Worm (Caenorhabditis elegans) whole organism, L4 larva: ENCODE measurements around the gene egl-8.

Experiments used
- T26A8.4 ChIP-seq: fragments of 200-800 bp; sonication (Bioruptor generic); IDR thresholded peaks from 2 replicates; pipeline ENCODE4 v1.3.6; 2022; ENCODE audit warnings: missing genetic modification characterization, missing compliant biosample characterization
- ZK546.5 ChIP-seq, 2 experiments: sonication (generic microtip); optimal IDR thresholded peaks; 2 replicates each; lab custom pipeline; 2017; ENCODE audit warnings: missing biosample characterization in 2 of 2, missing genetic modification characterization in 2 of 2
- ceh-82 ChIP-seq: sonication (generic microtip); optimal IDR thresholded peaks from 2 replicates; lab custom pipeline; 2017; ENCODE audit warnings: missing biosample characterization, missing genetic modification characterization
- gei-8 ChIP-seq: fragments of 200-800 bp; sonication (Bioruptor generic); optimal IDR thresholded peaks from 2 replicates; lab custom pipeline; 2018; ENCODE audit warnings: mild to moderate bottlenecking, missing genetic modification characterization, missing compliant biosample characterization
- hlh-11 ChIP-seq: fragments of 200-800 bp; sonication (Bioruptor generic); optimal IDR thresholded peaks from 2 replicates; lab custom pipeline; 2018; ENCODE audit warnings: mild to moderate bottlenecking, missing genetic modification characterization, missing compliant biosample characterization
- lsy-2 ChIP-seq, 2 experiments: fragments of 150-350 bp in 1 of 2; sonication (generic microtip) in 1 of 2; optimal IDR thresholded peaks; 2 replicates each; lab custom pipeline; 2014 to 2017; ENCODE audit warnings: missing biosample characterization in 2 of 2, missing genetic modification characterization in 2 of 2
- madf-5 ChIP-seq, 2 experiments: fragments of 200-800 bp; sonication (Bioruptor generic); IDR thresholded peaks; 2 replicates each; pipeline ENCODE4 v1.3.6; 2022; ENCODE audit warnings: missing compliant biosample characterization in 2 of 2, missing genetic modification characterization in 2 of 2
- nhr-41 ChIP-seq: fragments of 200-800 bp; sonication (Bioruptor generic); IDR thresholded peaks from 2 replicates; pipeline ENCODE4 v1.3.6; 2022; ENCODE audit warnings: missing genetic modification reagents, missing genetic modification characterization, missing compliant biosample characterization
- nhr-6 ChIP-seq: fragments of 150-350 bp; optimal IDR thresholded peaks from 2 replicates; lab custom pipeline; 2014; ENCODE audit warnings: missing biosample characterization, missing genetic modification characterization
- nhr-77 ChIP-seq: fragments of 150-350 bp; optimal IDR thresholded peaks from 2 replicates; lab custom pipeline; 2014; ENCODE audit warnings: missing biosample characterization, missing genetic modification characterization
- tag-97 ChIP-seq: fragments of 200-800 bp; sonication (Bioruptor generic); IDR thresholded peaks from 2 replicates; pipeline ENCODE4 v1.3.6; 2022; ENCODE audit warnings: missing genetic modification characterization, missing compliant biosample characterization
- unc-39 ChIP-seq: sonication (generic microtip); optimal IDR thresholded peaks from 2 replicates; lab custom pipeline; 2017; ENCODE audit warnings: missing biosample characterization, missing genetic modification characterization
- vab-7 ChIP-seq: fragments of 200-800 bp; sonication (Bioruptor generic); IDR thresholded peaks from 2 replicates; pipeline ENCODE4 v1.3.6; 2022; ENCODE audit warnings: missing genetic modification reagents, missing genetic modification characterization, missing compliant biosample characterization

DNA sequence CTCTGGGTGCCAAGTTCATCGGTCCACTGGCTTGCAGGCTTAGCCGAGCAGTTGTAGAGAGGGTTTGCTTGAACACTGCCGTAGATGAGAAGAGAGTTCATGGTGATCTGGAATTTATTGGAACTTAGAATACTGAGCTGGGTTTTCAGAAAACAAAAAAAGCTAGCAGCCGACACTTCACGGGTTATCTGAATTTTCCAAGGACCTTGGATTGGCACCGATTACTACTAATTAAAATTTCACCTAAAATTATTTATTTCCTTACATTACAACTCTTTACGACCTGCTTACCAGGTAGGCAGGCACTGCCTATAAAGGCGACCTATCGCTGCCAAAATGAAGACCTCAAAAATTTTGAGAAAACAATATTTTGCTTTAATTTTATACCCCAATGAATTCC, 35.3 kb downstream of the egl-8 start, which contains the start of gene srt-52:
- no peak for TF ChIP-seq gei-8
- no peak for TF ChIP-seq vab-7 (GFP tag; lab: Robert Waterston, UW)
- no peak for TF ChIP-seq nhr-77
- TF ChIP-seq T26A8.4 (GFP tag; lab: Robert Waterston, UW), result no peak
- TF ChIP-seq ZK546.5 (tag; optimal IDR thresholded peaks at IDR 0.05; lab: Kevin White, UChicago), result no peak
- no peak for TF ChIP-seq nhr-41 (GFP tag; lab: Robert Waterston, UW)
- TF ChIP-seq nhr-6 (tag; lab: Kevin White, UChicago), result no peak
- no peak for TF ChIP-seq ceh-82 (tag; lab: Kevin White, UChicago)
- TF ChIP-seq tag-97, result no peak
- no peak for TF ChIP-seq unc-39 (tag; lab: Kevin White, UChicago)
- no peak for TF ChIP-seq madf-5 (GFP tag; IDR thresholded peaks at IDR 0.05; lab: Robert Waterston, UW)
- no peak for TF ChIP-seq lsy-2 (tag; optimal IDR thresholded peaks at IDR 0.05; lab: Kevin White, UChicago)
- no peak for TF ChIP-seq hlh-11 (tag; lab: Kevin White, UChicago)
